Worm (Caenorhabditis elegans): ENCODE measurements around the gene F13C5.3.

DNA sequence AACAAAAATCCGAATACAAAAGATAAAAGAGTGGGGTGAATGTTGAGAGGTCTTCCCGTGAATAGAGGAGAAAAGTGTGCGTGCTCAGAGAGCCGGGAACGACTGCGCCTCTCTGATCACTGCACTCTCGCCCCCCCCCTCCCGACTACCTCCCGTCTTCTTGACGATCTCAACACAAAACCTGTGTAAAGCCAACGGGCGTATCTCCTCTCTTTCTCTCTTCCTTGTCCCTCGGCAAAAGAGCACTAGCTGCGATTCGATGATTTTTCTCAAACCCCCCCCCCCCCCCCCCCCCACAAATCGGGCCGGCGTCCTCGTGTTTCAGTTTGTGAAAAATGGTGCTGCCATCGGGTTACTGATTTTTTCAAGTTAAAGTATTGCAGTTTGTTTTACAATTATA lies 22.3 kb upstream of the F13C5.3 start:
- TF ChIP-seq set-16 (GFP tag; IDR thresholded peaks at IDR 0.05) (no peak; the same call in 1 of the 2 replicates), nhr-77 (tag; optimal IDR thresholded peaks at IDR 0.05) (no peak), snpc-1.2 (GFP tag; IDR thresholded peaks at IDR 0.05) (no peak), hlh-30 (tag; optimal IDR thresholded peaks at IDR 0.05; ENCODE audit: insufficient read depth) (no peak), nhr-10 (tag; optimal IDR thresholded peaks at IDR 0.05) (no peak), R02D3.7 (tag; optimal IDR thresholded peaks at IDR 0.05) (no peak)

Data from whole organism, L4 larva.